Worm (Caenorhabditis elegans): Measurements from ENCODE around the gene exp-1.

- TF ChIP-seq elt-4 (tag; optimal IDR thresholded peaks at IDR 0.05), result no peak
- TF ChIP-seq elt-2 (tag; optimal IDR thresholded peaks at IDR 0.05), result no peak
- no peak for TF ChIP-seq ceh-14 (tag; optimal IDR thresholded peaks at IDR 0.05)
- no peak for TF ChIP-seq pag-3 (tag; optimal IDR thresholded peaks at IDR 0.05; ENCODE audit: borderline replicate concordance)
- no peak for TF ChIP-seq ztf-16 (tag; optimal IDR thresholded peaks at IDR 0.05)
- no peak for TF ChIP-seq sdc-2 (tag; optimal IDR thresholded peaks at IDR 0.05)
- no peak for TF ChIP-seq npax-4 (tag; optimal IDR thresholded peaks at IDR 0.05)
- TF ChIP-seq tbx-7 (tag; optimal IDR thresholded peaks at IDR 0.05), result no peak
- TF ChIP-seq eyg-1 (tag; optimal IDR thresholded peaks at IDR 0.05), result no peak
- no peak for TF ChIP-seq tbx-2 (tag; optimal IDR thresholded peaks at IDR 0.05)
- no peak for TF ChIP-seq ceh-48 (tag; optimal IDR thresholded peaks at IDR 0.05)
- no peak for TF ChIP-seq unc-55 (GFP tag; optimal IDR thresholded peaks at IDR 0.05)
- TF ChIP-seq ceh-31 (tag; optimal IDR thresholded peaks at IDR 0.05), result no peak
- TF ChIP-seq ets-4 (tag; optimal IDR thresholded peaks at IDR 0.05), result no peak
Observed at ce11 chrII:6132595-6132994, 28.3 kb downstream of the exp-1 start, which contains the start of gene abts-3.

Data from whole organism, late embryonic.